Worm (Caenorhabditis elegans): Measurements from ENCODE around the gene C24H10.4.

C24H10.4 gene

ce11 chrX:5102338-5102737 lies 43.3 kb upstream of the C24H10.4 start (continued):
- TF ChIP-seq F33H1.4 (GFP tag; IDR thresholded peaks at IDR 0.05) (no peak), F37B4.10 (GFP tag; IDR thresholded peaks at IDR 0.05) (no peak), rec-8 (tag; optimal IDR thresholded peaks at IDR 0.05) (no peak), lsl-1 (GFP tag; optimal IDR thresholded peaks at IDR 0.05) (no peak), zfh-2 (GFP tag; conservative IDR thresholded peaks at IDR 0.05) (0 out of 2 replicates have a peak, but pooled peaks have one; percentile 21), nhr-90 (tag; optimal IDR thresholded peaks at IDR 0.05) (no peak), nfya-1 (tag; optimal IDR thresholded peaks at IDR 0.05; ENCODE audit: borderline replicate concordance, insufficient read depth) (no peak), hlh-12 (tag; optimal IDR thresholded peaks at IDR 0.05) (no peak), hmg-20 (GFP tag; IDR thresholded peaks at IDR 0.05) (no peak), cebp-1 (GFP tag; IDR thresholded peaks at IDR 0.05) (no peak), cebp-1 (tag; optimal IDR thresholded peaks at IDR 0.05) (peak; percentile 2)

- TF ChIP-seq akir-1 (GFP tag; optimal IDR thresholded peaks at IDR 0.05) = no peak
- no peak for TF ChIP-seq lsy-27 (tag; optimal IDR thresholded peaks at IDR 0.05; ENCODE audit: borderline replicate concordance, insufficient read depth)
- TF ChIP-seq F10E7.11 (tag; optimal IDR thresholded peaks at IDR 0.05) = no peak
- peak; percentile 72 to 76 for TF ChIP-seq let-607 (tag; optimal IDR thresholded peaks at IDR 0.05)
- TF ChIP-seq tbx-9 (tag; optimal IDR thresholded peaks at IDR 0.05; ENCODE audit: borderline replicate concordance) = no peak
- no peak for TF ChIP-seq zim-3 (tag; optimal IDR thresholded peaks at IDR 0.05)
- no peak for TF ChIP-seq lir-1 (GFP tag; conservative IDR thresholded peaks at IDR 0.05)
- no peak for TF ChIP-seq aptf-3 (GFP tag; IDR thresholded peaks at IDR 0.05)
- TF ChIP-seq B0336.3 (GFP tag; IDR thresholded peaks at IDR 0.05) = peak; percentile 68
- no peak for TF ChIP-seq cebp-1 (GFP tag; IDR thresholded peaks at IDR 0.05)
- peak; percentile 59 for TF ChIP-seq cebp-1 (tag; optimal IDR thresholded peaks at IDR 0.05)
- TF ChIP-seq hmg-20 (GFP tag; IDR thresholded peaks at IDR 0.05) = no peak
- TF ChIP-seq nfya-2 (GFP tag; IDR thresholded peaks at IDR 0.05) = no peak
- TF ChIP-seq T26A5.8 (tag; optimal IDR thresholded peaks at IDR 0.05) = no peak
- peak; percentile 54; the same call in 1 of the 2 replicates for TF ChIP-seq ekl-4 (GFP tag; IDR thresholded peaks at IDR 0.05)
- no peak for TF ChIP-seq F55B11.4 (tag; optimal IDR thresholded peaks at IDR 0.05; ENCODE audit: borderline replicate concordance, insufficient read depth)
- no peak for TF ChIP-seq egl-44 (GFP tag; IDR thresholded peaks at IDR 0.05)
- peak; percentile 25 for TF ChIP-seq B0035.1 (tag; optimal IDR thresholded peaks at IDR 0.05)
- no peak for TF ChIP-seq xnd-1 (tag; optimal IDR thresholded peaks at IDR 0.05)
- TF ChIP-seq lag-1 (GFP tag; IDR thresholded peaks at IDR 0.05) = no peak
- TF ChIP-seq snpc-4 (GFP tag; optimal IDR thresholded peaks at IDR 0.05) = no peak
- peak in 1 of 4 experiments; percentile 16 for TF ChIP-seq snpc-4 (tag; optimal IDR thresholded peaks at IDR 0.05)
- TF ChIP-seq lin-35 (GFP tag; optimal IDR thresholded peaks at IDR 0.05) = no peak
- no peak for TF ChIP-seq dpl-1 (GFP tag; optimal IDR thresholded peaks at IDR 0.05)
- TF ChIP-seq lin-54 (GFP tag; optimal IDR thresholded peaks at IDR 0.05) = no peak
- no peak for TF ChIP-seq rcor-1 (GFP tag; IDR thresholded peaks at IDR 0.05)
- TF ChIP-seq C06A6.2 (GFP tag; conservative IDR thresholded peaks at IDR 0.05) = no peak
- no peak for TF ChIP-seq F39B2.1 (GFP tag; IDR thresholded peaks at IDR 0.05)
- no peak for TF ChIP-seq sptf-2 (GFP tag; optimal IDR thresholded peaks at IDR 0.05)
- no peak for TF ChIP-seq snpc-1.3 (tag; optimal IDR thresholded peaks at IDR 0.05; ENCODE audit: insufficient read depth)
- no peak for TF ChIP-seq hlh-12 (tag; optimal IDR thresholded peaks at IDR 0.05)
- TF ChIP-seq chd-7 (tag; optimal IDR thresholded peaks at IDR 0.05) = peak; percentile 44
- TF ChIP-seq efl-1 (GFP tag; optimal IDR thresholded peaks at IDR 0.05) = no peak
- peak; percentile 11 for TF ChIP-seq tbp1 (GFP tag; optimal IDR thresholded peaks at IDR 0.05)
- no peak for TF ChIP-seq F57C9.4 (tag; optimal IDR thresholded peaks at IDR 0.05)
- 0 out of 2 replicates have a peak, but pooled peaks have one; percentile 30 for TF ChIP-seq ztf-25 (GFP tag; IDR thresholded peaks at IDR 0.05)
- TF ChIP-seq B0261.1 (tag; optimal IDR thresholded peaks at IDR 0.05) = no peak
- TF ChIP-seq B0019.2 (GFP tag; conservative IDR thresholded peaks at IDR 0.05) = no peak
Measured at ce11 chrX:5100738-5101379, 41.8 kb upstream of the C24H10.4 start, which contains the start of gene vit-2. Gene vit-2 (plus strand): TSS chrX:5101042.

All from whole organism, young adult.